Worm (Caenorhabditis elegans) whole organism, L3 larva: ENCODE results near the gene phy-4.
A peak's percentile ranks its signal among the peaks of the same experiment; 100 is the strongest.

ENCODE experiments used
- ZK546.5 ChIP-seq: sonication (generic microtip); optimal IDR thresholded peaks from 2 replicates; lab custom pipeline; 2017; ENCODE audit warnings: missing biosample characterization, missing genetic modification characterization
- aly-2 ChIP-seq: fragments of 150-350 bp; optimal IDR thresholded peaks from 2 replicates; lab custom pipeline; 2014; ENCODE audit warnings: missing biosample characterization, missing genetic modification characterization
- ama-1 ChIP-seq: fragments of 150-350 bp; optimal IDR thresholded peaks from 2 replicates; lab custom pipeline; 2018
- ceh-16 ChIP-seq: sonication (generic microtip); optimal IDR thresholded peaks from 2 replicates; lab custom pipeline; 2017; ENCODE audit warnings: missing biosample characterization, missing genetic modification characterization
- ceh-28 ChIP-seq: fragments of 150-350 bp; optimal IDR thresholded peaks from 2 replicates; lab custom pipeline; 2014; ENCODE audit warnings: missing biosample characterization, missing genetic modification reagents, missing genetic modification characterization
- ceh-9 ChIP-seq: sonication (generic microtip); optimal IDR thresholded peaks from 2 replicates; lab custom pipeline; 2018; ENCODE audit warnings: missing biosample characterization, missing genetic modification characterization
- daf-12 ChIP-seq: fragments of 150-350 bp; optimal IDR thresholded peaks from 2 replicates; lab custom pipeline; 2014; ENCODE audit warnings: missing biosample characterization, missing genetic modification reagents, missing genetic modification characterization
- egl-27 ChIP-seq: sonication (generic microtip); optimal IDR thresholded peaks from 4 replicates; lab custom pipeline; 2017; ENCODE audit warnings: missing biosample characterization, missing genetic modification reagents, missing genetic modification characterization
- egl-5 ChIP-seq: fragments of 150-350 bp; optimal IDR thresholded peaks from 2 replicates; lab custom pipeline; 2017; ENCODE audit warnings: missing biosample characterization, missing genetic modification reagents, missing genetic modification characterization, inconsistent platforms
- elt-1 ChIP-seq: fragments of 150-350 bp; optimal IDR thresholded peaks from 2 replicates; lab custom pipeline; 2014; ENCODE audit warnings: missing biosample characterization, missing genetic modification characterization
- elt-2 ChIP-seq: sonication (generic microtip); optimal IDR thresholded peaks from 2 replicates; lab custom pipeline; 2016; ENCODE audit warnings: missing genetic modification reagents, mild to moderate bottlenecking, missing genetic modification characterization, missing compliant biosample characterization
- elt-3 ChIP-seq, 3 experiments: fragments of 150-350 bp in 1 of 3; sonication (generic microtip) in 2 of 3; optimal IDR thresholded peaks; 2 replicates in 2 of 3; 4 replicates in 1 of 3; lab custom pipeline; 2014 to 2017; ENCODE audit warnings: missing biosample characterization in 3 of 3, missing genetic modification characterization in 3 of 3
- eor-1 ChIP-seq, 2 experiments: fragments of 150-350 bp; optimal IDR thresholded peaks; 2 replicates each; lab custom pipeline; 2014 to 2018; ENCODE audit warnings: missing biosample characterization in 2 of 2, missing genetic modification characterization in 2 of 2
- fkh-10 ChIP-seq: sonication (generic microtip); optimal IDR thresholded peaks from 2 replicates; lab custom pipeline; 2017; ENCODE audit warnings: missing biosample characterization, missing genetic modification reagents, missing genetic modification characterization
- fos-1 ChIP-seq: fragments of 150-350 bp; optimal IDR thresholded peaks from 2 replicates; lab custom pipeline; 2014; ENCODE audit warnings: missing biosample characterization, missing genetic modification characterization
- jun-1 ChIP-seq: fragments of 150-350 bp; optimal IDR thresholded peaks from 2 replicates; lab custom pipeline; 2014; ENCODE audit warnings: missing biosample characterization, missing genetic modification reagents, missing genetic modification characterization
- nhr-11 ChIP-seq: fragments of 150-350 bp; optimal IDR thresholded peaks from 2 replicates; lab custom pipeline; 2014; ENCODE audit warnings: missing biosample characterization, missing genetic modification characterization
- nhr-12 ChIP-seq: fragments of 150-350 bp; optimal IDR thresholded peaks from 2 replicates; lab custom pipeline; 2014; ENCODE audit warnings: missing biosample characterization, missing genetic modification characterization
- nhr-237 ChIP-seq: fragments of 150-350 bp; optimal IDR thresholded peaks from 2 replicates; lab custom pipeline; 2014; ENCODE audit warnings: missing biosample characterization, missing genetic modification characterization
- nhr-28 ChIP-seq: fragments of 150-350 bp; optimal IDR thresholded peaks from 2 replicates; lab custom pipeline; 2014; ENCODE audit warnings: missing biosample characterization, missing genetic modification characterization
- nhr-43 ChIP-seq: sonication (generic microtip); optimal IDR thresholded peaks from 2 replicates; lab custom pipeline; 2016; ENCODE audit warnings: mild to moderate bottlenecking, missing genetic modification characterization, missing compliant biosample characterization; ENCODE audit not compliant: poor library complexity, severe bottlenecking
- nhr-67 ChIP-seq: fragments of 150-350 bp; optimal IDR thresholded peaks from 2 replicates; lab custom pipeline; 2014; ENCODE audit warnings: missing biosample characterization, missing genetic modification characterization
- nhr-76 ChIP-seq: fragments of 150-350 bp; sonication (generic microtip); optimal IDR thresholded peaks from 5 replicates; lab custom pipeline; 2014; ENCODE audit warnings: missing biosample characterization, missing genetic modification characterization
- nhr-77 ChIP-seq: fragments of 150-350 bp; optimal IDR thresholded peaks from 2 replicates; lab custom pipeline; 2014; ENCODE audit warnings: missing biosample characterization, missing genetic modification characterization
- pha-4 ChIP-seq: fragments of 150-350 bp; optimal IDR thresholded peaks from 2 replicates; lab custom pipeline; 2014; ENCODE audit warnings: missing biosample characterization, missing genetic modification reagents, missing genetic modification characterization
- pqm-1 ChIP-seq: fragments of 150-350 bp; optimal IDR thresholded peaks from 2 replicates; lab custom pipeline; 2017; ENCODE audit warnings: missing biosample characterization, missing genetic modification characterization, inconsistent platforms
- sea-2 ChIP-seq: fragments of 150-350 bp; sonication (generic microtip); optimal IDR thresholded peaks from 4 replicates; lab custom pipeline; 2014; ENCODE audit warnings: missing biosample characterization, missing genetic modification reagents, missing genetic modification characterization
- skn-1 ChIP-seq: fragments of 150-350 bp; optimal IDR thresholded peaks from 2 replicates; lab custom pipeline; 2014; ENCODE audit warnings: missing biosample characterization, missing genetic modification characterization
- snpc-4 ChIP-seq: fragments of 150-350 bp; optimal IDR thresholded peaks from 2 replicates; lab custom pipeline; 2014; ENCODE audit warnings: missing biosample characterization, missing genetic modification characterization
- tbx-2 ChIP-seq: sonication (generic microtip); optimal IDR thresholded peaks from 2 replicates; lab custom pipeline; 2016; ENCODE audit warnings: mild to moderate bottlenecking, missing genetic modification characterization, missing compliant biosample characterization
- unc-39 ChIP-seq: sonication (generic microtip); optimal IDR thresholded peaks from 4 replicates; lab custom pipeline; 2017; ENCODE audit warnings: missing biosample characterization, missing genetic modification characterization
- zag-1 ChIP-seq: fragments of 150-350 bp; optimal IDR thresholded peaks from 2 replicates; lab custom pipeline; 2014; ENCODE audit warnings: missing biosample characterization, missing genetic modification characterization
- ztf-11 ChIP-seq: fragments of 150-350 bp; optimal IDR thresholded peaks from 2 replicates; lab custom pipeline; 2014; ENCODE audit warnings: missing biosample characterization, missing genetic modification characterization

phy-4 gene

DNA sequence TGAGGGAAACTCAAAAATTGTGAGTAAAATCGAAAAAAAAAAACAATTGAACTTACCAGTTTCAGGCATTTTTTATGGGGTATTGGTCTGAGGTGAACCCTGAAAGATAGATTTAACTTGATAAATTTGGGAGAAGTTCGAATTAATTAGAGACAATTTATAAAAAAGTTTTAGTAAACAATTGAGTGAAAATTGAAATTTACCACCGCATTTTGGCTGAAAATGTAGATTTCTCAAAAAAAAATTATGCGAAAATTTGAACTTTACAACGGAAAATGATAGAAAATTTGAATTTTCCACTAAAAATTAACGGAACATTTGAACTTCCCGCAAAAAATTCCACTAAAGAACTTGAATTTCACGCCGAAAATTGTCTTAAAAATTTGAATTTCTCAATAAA, 32.6 kb upstream of the phy-4 start, which contains the start of gene Y43F8B.1:
TSS of gene Y43F8B.1 (minus strand) at position 101 of the 400 bp plus-strand sequence.
- TF ChIP-seq pha-4 (tag; lab: Kevin White, UChicago): no peak
- no peak for TF ChIP-seq jun-1
- TF ChIP-seq nhr-237: no peak
- no peak for TF ChIP-seq nhr-67 (tag; lab: Kevin White, UChicago)
- no peak for TF ChIP-seq fos-1 (tag; lab: Kevin White, UChicago)
- no peak for TF ChIP-seq ceh-16 (tag; lab: Kevin White, UChicago)
- TF ChIP-seq egl-27: no peak

DNA sequence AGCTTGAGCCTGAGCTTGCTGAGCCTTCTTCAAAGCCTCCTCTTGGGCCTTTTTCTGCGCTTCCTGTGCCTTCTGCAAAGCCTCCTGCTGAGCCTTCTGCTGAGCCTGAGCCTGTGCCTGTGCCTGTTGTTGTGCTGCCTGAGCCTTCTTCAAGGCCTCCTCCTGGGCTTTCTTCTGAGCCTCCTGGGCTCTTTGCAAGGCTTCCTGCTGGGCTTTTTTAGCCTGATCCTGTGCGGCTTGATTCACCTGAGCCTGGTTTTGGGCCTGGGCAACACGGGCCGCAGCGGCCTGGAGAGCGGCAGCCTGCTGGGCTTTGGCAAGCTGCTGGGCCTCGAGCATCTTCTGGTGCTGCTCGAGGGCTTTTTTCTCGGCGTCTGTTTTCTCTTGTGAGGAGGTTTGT, 31.6 kb upstream of the phy-4 start:
- TF ChIP-seq daf-12 (no peak), elt-1 (tag; lab: Kevin White, UChicago) (no peak), nhr-77 (tag; lab: Kevin White, UChicago) (no peak), unc-39 (no peak), nhr-28 (tag; lab: Kevin White, UChicago) (no peak), zag-1 (tag; lab: Kevin White, UChicago) (no peak), pha-4 (tag; lab: Kevin White, UChicago) (no peak), tbx-2 (tag; lab: Kevin White, UChicago) (no peak), aly-2 (no peak), nhr-67 (tag; lab: Kevin White, UChicago) (no peak), ama-1 (lab: Kevin White, UChicago) (no peak), fkh-10 (no peak), pqm-1 (tag; lab: Kevin White, UChicago) (no peak), eor-1 (tag; optimal IDR thresholded peaks at IDR 0.05; lab: Kevin White, UChicago) (no peak)

DNA sequence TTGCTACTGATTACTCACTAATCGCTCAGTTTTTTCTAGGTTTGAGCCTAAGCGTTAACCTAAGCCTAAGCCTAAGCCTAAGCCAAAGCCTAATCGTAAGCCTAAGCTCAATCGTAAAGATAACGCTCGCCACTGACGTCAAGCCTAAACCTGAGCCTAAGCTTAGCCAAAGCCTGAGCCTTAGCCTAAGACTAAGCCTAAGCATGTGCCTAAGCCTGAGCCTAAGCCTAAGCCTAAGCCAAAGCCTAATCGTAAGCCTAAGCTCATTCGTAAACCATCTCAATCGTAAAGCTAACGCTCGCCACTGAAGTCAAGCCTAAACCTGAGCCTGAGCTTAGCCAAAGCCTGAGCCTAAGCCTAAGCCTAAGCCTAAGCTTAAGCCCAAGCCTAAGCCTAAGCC, 30.1 kb upstream of the phy-4 start:
- TF ChIP-seq pqm-1 (tag; lab: Kevin White, UChicago) (no peak), ztf-11 (tag; lab: Kevin White, UChicago) (no peak), nhr-76 (tag; lab: Kevin White, UChicago) (no peak), elt-3 (tag; optimal IDR thresholded peaks at IDR 0.05; lab: Kevin White, UChicago) (no peak), elt-1 (tag; lab: Kevin White, UChicago) (no peak), fkh-10 (no peak), pha-4 (tag; lab: Kevin White, UChicago) (no peak), nhr-11 (tag; lab: Kevin White, UChicago) (no peak), aly-2 (no peak), nhr-28 (tag; lab: Kevin White, UChicago) (no peak), ama-1 (lab: Kevin White, UChicago) (no peak), eor-1 (tag; optimal IDR thresholded peaks at IDR 0.05; lab: Kevin White, UChicago) (no peak), snpc-4 (tag; lab: Kevin White, UChicago) (no peak), skn-1 (tag; lab: Kevin White, UChicago) (no peak), ZK546.5 (tag; lab: Kevin White, UChicago) (no peak), nhr-43 (tag; lab: Kevin White, UChicago) (no peak), nhr-12 (no peak), sea-2 (GFP tag; lab: Kevin White, UChicago) (no peak), tbx-2 (tag; lab: Kevin White, UChicago) (no peak), fos-1 (tag; lab: Kevin White, UChicago) (no peak)

DNA sequence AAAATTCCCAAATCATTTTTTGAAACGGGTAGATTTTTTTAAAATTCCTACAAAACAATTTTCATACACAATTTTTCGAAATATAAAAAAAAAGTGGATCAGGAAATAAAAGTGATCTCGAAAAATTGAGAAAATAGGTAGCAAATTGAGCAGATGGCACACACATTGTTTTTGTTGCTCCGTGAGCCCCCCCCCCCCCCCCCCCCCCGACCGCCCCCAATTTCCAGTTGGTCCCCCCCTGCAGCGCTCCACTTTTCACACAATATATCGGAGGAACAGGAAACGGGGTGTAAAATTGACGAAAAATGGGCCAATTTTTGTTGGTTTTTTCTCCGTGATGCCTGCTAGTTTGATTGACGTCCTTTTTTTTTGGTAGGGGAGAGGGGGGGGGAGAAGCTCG, 27.5 kb upstream of the phy-4 start:
- TF ChIP-seq egl-27 (no peak), ZK546.5 (tag; lab: Kevin White, UChicago) (no peak), ceh-9 (tag; lab: Kevin White, UChicago) (no peak), elt-2 (tag; lab: Kevin White, UChicago) (no peak), tbx-2 (tag; lab: Kevin White, UChicago) (no peak), nhr-12 (no peak)

DNA sequence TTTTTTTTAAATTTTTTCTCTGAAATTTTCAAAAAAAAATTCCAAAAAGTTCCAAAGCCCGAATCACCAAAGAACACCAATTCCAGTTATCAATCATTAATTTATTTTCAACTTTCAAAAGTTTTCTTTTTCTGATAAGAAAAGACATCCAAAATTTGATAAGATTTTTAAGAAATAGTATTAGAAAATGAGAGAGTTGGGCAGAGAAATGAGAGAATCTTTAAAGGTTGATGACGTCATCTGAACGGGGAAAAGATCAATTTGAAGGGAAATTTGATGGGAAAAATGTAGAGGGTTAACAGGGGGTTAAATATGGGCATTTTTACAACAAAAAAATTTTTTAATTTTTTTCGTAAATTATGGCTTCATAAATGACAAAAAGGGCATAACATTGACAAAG, 20.0 kb upstream of the phy-4 start:
- TF ChIP-seq skn-1 (tag; lab: Kevin White, UChicago) (peak; percentile 21), sea-2 (GFP tag; lab: Kevin White, UChicago) (no peak), elt-2 (tag; lab: Kevin White, UChicago) (peak; percentile 94), fos-1 (tag; lab: Kevin White, UChicago) (no peak), jun-1 (peak; percentile 43), pha-4 (tag; lab: Kevin White, UChicago) (peak; percentile 38), ceh-28 (tag; lab: Kevin White, UChicago) (peak; percentile 40), pqm-1 (tag; lab: Kevin White, UChicago) (peak; percentile 83), egl-5 (tag; lab: Kevin White, UChicago) (no peak)
